Fruit fly (Drosophila melanogaster) whole organism, adult: Measurements from ENCODE around the gene CG6000.

Experiments
- CG11617 ChIP-seq: fragments of 200-800 bp; sonication (Bioruptor generic); optimal IDR thresholded peaks from 2 replicates; lab custom pipeline; 2017; ENCODE audit warnings: mild to moderate bottlenecking, missing biosample characterization, missing genetic modification reagents, missing genetic modification characterization
- CG33017 ChIP-seq: fragments of 200-800 bp; sonication (Bioruptor generic); optimal IDR thresholded peaks from 2 replicates; lab custom pipeline; 2018; ENCODE audit warnings: missing biosample characterization, mild to moderate bottlenecking, missing genetic modification characterization, moderate library complexity
- CG7045 ChIP-seq: fragments of 200-800 bp; sonication (Bioruptor generic); optimal IDR thresholded peaks from 2 replicates; lab custom pipeline; 2017; ENCODE audit warnings: missing biosample characterization, mild to moderate bottlenecking, missing genetic modification characterization
- CG7101 ChIP-seq: fragments of 200-800 bp; sonication (Bioruptor generic); optimal IDR thresholded peaks from 2 replicates; lab custom pipeline; 2018; ENCODE audit warnings: missing biosample characterization, mild to moderate bottlenecking, missing genetic modification characterization, moderate library complexity
- Clk ChIP-seq: fragments of 200-800 bp; sonication (Bioruptor generic); optimal IDR thresholded peaks from 2 replicates; lab custom pipeline; 2017; ENCODE audit warnings: missing biosample characterization, missing genetic modification characterization
- toe ChIP-seq: fragments of 200-800 bp; sonication (Bioruptor generic); optimal IDR thresholded peaks from 2 replicates; lab custom pipeline; 2016; ENCODE audit warnings: missing biosample characterization, missing genetic modification characterization

DNA sequence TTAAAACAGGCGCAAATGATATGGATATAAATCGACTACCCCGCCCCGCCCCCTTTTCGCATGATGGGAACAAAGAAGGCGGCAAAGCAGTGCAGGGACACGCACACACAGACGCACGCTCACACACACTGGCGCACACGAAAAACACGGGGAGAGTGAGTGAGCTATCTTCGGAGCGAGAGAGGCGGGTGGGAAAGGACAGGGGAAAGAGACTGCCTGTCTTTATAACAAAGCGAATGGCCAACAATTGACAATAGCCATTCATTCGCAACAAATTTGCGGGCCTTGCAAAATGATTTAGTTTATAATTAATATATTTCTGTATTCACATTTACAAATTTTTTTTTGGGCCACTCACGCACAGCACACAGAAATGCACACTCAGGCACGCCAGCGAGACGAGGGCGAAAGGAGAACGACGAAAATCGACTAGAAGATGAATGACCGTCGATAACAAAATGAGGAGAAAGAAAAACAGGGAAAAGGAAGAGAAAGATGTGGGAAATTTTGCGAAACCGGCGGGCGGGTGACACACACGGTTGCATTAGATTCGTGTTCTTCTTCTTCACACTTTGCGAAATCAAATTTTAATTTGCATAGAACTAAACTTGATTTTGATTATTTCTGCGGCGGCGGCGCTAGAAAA lies 7.5 kb upstream of the CG6000 start:
- TF ChIP-seq Clk (GFP tag; lab: Kevin White, UChicago) = peak; percentile 4
- no peak for TF ChIP-seq CG11617 (GFP tag; lab: Kevin White, UChicago)
- no peak for TF ChIP-seq CG7045 (GFP tag; lab: Kevin White, UChicago)
- no peak for TF ChIP-seq toe (GFP tag; lab: Kevin White, UChicago)
- no peak for TF ChIP-seq CG7101
- no peak for TF ChIP-seq CG33017
